Worm (Caenorhabditis elegans) whole organism, early embryonic: Measurements from ENCODE around the gene pct-1.

Experiments
- B0310.2 ChIP-seq: sonication (generic microtip); optimal IDR thresholded peaks from 2 replicates; lab custom pipeline; 2016; ENCODE audit warnings: mild to moderate bottlenecking, missing genetic modification characterization, missing compliant biosample characterization
- F13C5.2 ChIP-seq: sonication (generic microtip); optimal IDR thresholded peaks from 2 replicates; lab custom pipeline; 2017; ENCODE audit warnings: mild to moderate bottlenecking, missing genetic modification characterization, inconsistent platforms, missing compliant biosample characterization
- ama-1 ChIP-seq: fragments of 150-350 bp; optimal IDR thresholded peaks from 2 replicates; lab custom pipeline; 2014
- ceh-36 ChIP-seq: sonication (generic microtip); optimal IDR thresholded peaks from 2 replicates; lab custom pipeline; 2016; ENCODE audit warnings: missing genetic modification characterization, inconsistent platforms, missing compliant biosample characterization
- flt-1 ChIP-seq: fragments of 200-800 bp; sonication (Bioruptor generic); IDR thresholded peaks from 2 replicates; pipeline ENCODE4 v1.3.6; 2022; ENCODE audit warnings: missing genetic modification characterization, missing compliant biosample characterization
- pes-1 ChIP-seq: fragments of 200-800 bp; sonication (Bioruptor generic); IDR thresholded peaks from 2 replicates; pipeline ENCODE4 v1.3.6; 2022; ENCODE audit warnings: missing genetic modification reagents, missing genetic modification characterization, missing compliant biosample characterization
- sea-1 ChIP-seq: fragments of 200-800 bp; sonication (Bioruptor generic); conservative IDR thresholded peaks from 2 replicates; pipeline ENCODE4 v1.3.6; 2022; ENCODE audit warnings: missing genetic modification characterization, missing compliant biosample characterization
- tbx-37 ChIP-seq: fragments of 200-800 bp; sonication (Bioruptor generic); conservative IDR thresholded peaks from 2 replicates; pipeline ENCODE4 v1.3.6; 2022; ENCODE audit warnings: missing genetic modification reagents, missing genetic modification characterization, missing compliant biosample characterization

- TF ChIP-seq flt-1 (GFP tag; lab: Robert Waterston, UW) (no peak), tbx-37 (GFP tag; lab: Robert Waterston, UW) (no peak), pes-1 (GFP tag; lab: Robert Waterston, UW) (no peak), sea-1 (no peak), ama-1 (lab: Kevin White, UChicago) (no peak), F13C5.2 (tag; lab: Kevin White, UChicago) (no peak), B0310.2 (tag; lab: Kevin White, UChicago) (no peak), ceh-36 (tag; lab: Kevin White, UChicago) (no peak)
These were observed 33.3 kb upstream of the pct-1 start, which contains the start of gene pmk-2 for ce11 chrIV:8142735-8143550.
